Worm (Caenorhabditis elegans) whole organism, late embryonic: Measurements from ENCODE around the gene dhs-25.

Source experiments
- C08G9.2 ChIP-seq: sonication (generic microtip); optimal IDR thresholded peaks from 2 replicates; lab custom pipeline; 2016; ENCODE audit warnings: mild to moderate bottlenecking, missing genetic modification characterization, moderate library complexity, missing compliant biosample characterization
- F13H6.1 ChIP-seq: sonication (generic microtip); optimal IDR thresholded peaks from 2 replicates; lab custom pipeline; 2016; ENCODE audit warnings: missing genetic modification characterization, missing compliant biosample characterization
- K09A11.1 ChIP-seq: sonication (generic microtip); optimal IDR thresholded peaks from 2 replicates; lab custom pipeline; 2017; ENCODE audit warnings: antibody characterized with exemption, mild to moderate bottlenecking, missing genetic modification characterization, missing compliant biosample characterization; ENCODE audit not compliant: insufficient read depth
- Y22D7AL.16 ChIP-seq: sonication (generic microtip); optimal IDR thresholded peaks from 2 replicates; lab custom pipeline; 2016; ENCODE audit warnings: missing genetic modification characterization, missing compliant biosample characterization
- ahr-1 ChIP-seq: sonication (generic microtip); optimal IDR thresholded peaks from 2 replicates; lab custom pipeline; 2016; ENCODE audit warnings: missing genetic modification characterization, missing compliant biosample characterization
- ceh-18 ChIP-seq: sonication (generic microtip); optimal IDR thresholded peaks from 2 replicates; lab custom pipeline; 2016; ENCODE audit warnings: missing genetic modification characterization, missing compliant biosample characterization
- ceh-19 ChIP-seq: fragments of 200-800 bp; sonication (Bioruptor generic); optimal IDR thresholded peaks from 2 replicates; lab custom pipeline; 2018; ENCODE audit warnings: mild to moderate bottlenecking, missing genetic modification characterization, missing compliant biosample characterization
- ceh-2 ChIP-seq: sonication (generic microtip); optimal IDR thresholded peaks from 2 replicates; lab custom pipeline; 2016; ENCODE audit warnings: missing genotype, missing genetic modification characterization, missing compliant biosample characterization
- ceh-24 ChIP-seq: sonication (generic microtip); optimal IDR thresholded peaks from 2 replicates; lab custom pipeline; 2016; ENCODE audit warnings: mild to moderate bottlenecking, missing genetic modification characterization, missing compliant biosample characterization
- ceh-30 ChIP-seq: fragments of 150-350 bp; optimal IDR thresholded peaks from 2 replicates; lab custom pipeline; 2014; ENCODE audit warnings: missing biosample characterization, missing genetic modification characterization
- ceh-31 ChIP-seq: sonication (generic microtip); optimal IDR thresholded peaks from 2 replicates; lab custom pipeline; 2016; ENCODE audit warnings: missing genetic modification characterization, missing compliant biosample characterization
- ceh-34 ChIP-seq: sonication (generic microtip); optimal IDR thresholded peaks from 2 replicates; lab custom pipeline; 2016; ENCODE audit warnings: mild to moderate bottlenecking, missing genetic modification characterization, missing compliant biosample characterization
- ceh-48 ChIP-seq: sonication (generic microtip); optimal IDR thresholded peaks from 2 replicates; lab custom pipeline; 2016; ENCODE audit warnings: missing genetic modification characterization, inconsistent platforms, missing compliant biosample characterization
- ceh-6 ChIP-seq: fragments of 200-800 bp; sonication (Bioruptor generic); optimal IDR thresholded peaks from 2 replicates; lab custom pipeline; 2018; ENCODE audit warnings: mild to moderate bottlenecking, missing genetic modification characterization, missing compliant biosample characterization
- che-1 ChIP-seq: sonication (generic microtip); optimal IDR thresholded peaks from 2 replicates; lab custom pipeline; 2016; ENCODE audit warnings: mild to moderate bottlenecking, missing genetic modification characterization, missing compliant biosample characterization
- dmd-4 ChIP-seq: sonication (generic microtip); optimal IDR thresholded peaks from 2 replicates; lab custom pipeline; 2016; ENCODE audit warnings: borderline replicate concordance, missing genetic modification characterization, missing compliant biosample characterization
- elt-2 ChIP-seq: sonication (generic microtip); optimal IDR thresholded peaks from 2 replicates; lab custom pipeline; 2016; ENCODE audit warnings: missing genetic modification reagents, missing genetic modification characterization, missing compliant biosample characterization
- fax-1 ChIP-seq: sonication (generic microtip); optimal IDR thresholded peaks from 2 replicates; lab custom pipeline; 2016; ENCODE audit warnings: missing genotype, missing genetic modification characterization, missing compliant biosample characterization
- gmeb-2 ChIP-seq: sonication (generic microtip); optimal IDR thresholded peaks from 2 replicates; lab custom pipeline; 2016; ENCODE audit warnings: missing genetic modification characterization, inconsistent platforms, missing compliant biosample characterization
- hlh-15 ChIP-seq: sonication (generic microtip); optimal IDR thresholded peaks from 2 replicates; lab custom pipeline; 2016; ENCODE audit warnings: missing genetic modification characterization, missing compliant biosample characterization
- hlh-30 ChIP-seq: sonication (generic microtip); optimal IDR thresholded peaks from 2 replicates; lab custom pipeline; 2017; ENCODE audit warnings: antibody characterized with exemption, missing genetic modification characterization, missing compliant biosample characterization; ENCODE audit not compliant: insufficient read depth
- hlh-8 ChIP-seq: sonication (generic microtip); optimal IDR thresholded peaks from 2 replicates; lab custom pipeline; 2016; ENCODE audit warnings: missing genotype, missing genetic modification characterization, missing compliant biosample characterization
- lim-6 ChIP-seq: sonication (generic microtip); optimal IDR thresholded peaks from 2 replicates; lab custom pipeline; 2016; ENCODE audit warnings: missing genetic modification characterization, missing compliant biosample characterization
- lin-11 ChIP-seq: fragments of 200-800 bp; sonication (Bioruptor generic); optimal IDR thresholded peaks from 2 replicates; lab custom pipeline; 2018; ENCODE audit warnings: mild to moderate bottlenecking, missing genetic modification characterization, missing compliant biosample characterization
- nhr-232 ChIP-seq: sonication (generic microtip); optimal IDR thresholded peaks from 2 replicates; lab custom pipeline; 2016; ENCODE audit warnings: missing genetic modification characterization, missing compliant biosample characterization
- npax-4 ChIP-seq: sonication (generic microtip); optimal IDR thresholded peaks from 2 replicates; lab custom pipeline; 2016; ENCODE audit warnings: missing genetic modification characterization, missing compliant biosample characterization
- pag-3 ChIP-seq: sonication (generic microtip); optimal IDR thresholded peaks from 2 replicates; lab custom pipeline; 2016; ENCODE audit warnings: missing compliant biosample characterization, missing genetic modification characterization, borderline replicate concordance
- pat-9 ChIP-seq: fragments of 200-800 bp; sonication (Bioruptor generic); optimal IDR thresholded peaks from 2 replicates; lab custom pipeline; 2018; ENCODE audit warnings: mild to moderate bottlenecking, missing genetic modification characterization, moderate library complexity, missing compliant biosample characterization
- pax-1 ChIP-seq: fragments of 150-350 bp; optimal IDR thresholded peaks from 2 replicates; lab custom pipeline; 2014; ENCODE audit warnings: missing biosample characterization, missing genetic modification characterization
- pqm-1 ChIP-seq: sonication (generic microtip); optimal IDR thresholded peaks from 2 replicates; lab custom pipeline; 2016; ENCODE audit warnings: missing genetic modification characterization, missing compliant biosample characterization
- ref-2 ChIP-seq: sonication (generic microtip); optimal IDR thresholded peaks from 2 replicates; lab custom pipeline; 2016; ENCODE audit warnings: missing genetic modification characterization, missing compliant biosample characterization
- sdc-2 ChIP-seq: sonication (generic microtip); optimal IDR thresholded peaks from 2 replicates; lab custom pipeline; 2016; ENCODE audit warnings: missing genotype, missing genetic modification characterization, missing compliant biosample characterization
- tbx-2 ChIP-seq: sonication (generic microtip); optimal IDR thresholded peaks from 2 replicates; lab custom pipeline; 2016; ENCODE audit warnings: missing genetic modification characterization, missing compliant biosample characterization
- tbx-7 ChIP-seq: sonication (generic microtip); optimal IDR thresholded peaks from 2 replicates; lab custom pipeline; 2016; ENCODE audit warnings: missing genotype, missing genetic modification characterization, missing compliant biosample characterization
- unc-3 ChIP-seq, 2 experiments: fragments of 200-800 bp in 1 of 2; sonication (Bioruptor generic) in 1 of 2; sonication (generic microtip) in 1 of 2; conservative IDR thresholded peaks in 1 of 2; optimal IDR thresholded peaks in 1 of 2; 2 replicates each; pipeline versions ENCODE4 v1.3.6 to Lab custom; 2016 to 2022; ENCODE audit warnings: missing compliant biosample characterization in 2 of 2, missing genetic modification characterization in 2 of 2, missing genetic modification reagents in 1 of 2
- unc-42 ChIP-seq: sonication (generic microtip); optimal IDR thresholded peaks from 2 replicates; lab custom pipeline; 2016; ENCODE audit warnings: missing genotype, missing genetic modification characterization, missing compliant biosample characterization
- unc-55 ChIP-seq: sonication (generic microtip); optimal IDR thresholded peaks from 2 replicates; lab custom pipeline; 2017; ENCODE audit warnings: missing biosample characterization, missing genetic modification reagents, missing genetic modification characterization
- unc-86 ChIP-seq: sonication (generic microtip); optimal IDR thresholded peaks from 2 replicates; lab custom pipeline; 2016; ENCODE audit warnings: missing genetic modification characterization, missing compliant biosample characterization

The dhs-25 gene

DNA sequence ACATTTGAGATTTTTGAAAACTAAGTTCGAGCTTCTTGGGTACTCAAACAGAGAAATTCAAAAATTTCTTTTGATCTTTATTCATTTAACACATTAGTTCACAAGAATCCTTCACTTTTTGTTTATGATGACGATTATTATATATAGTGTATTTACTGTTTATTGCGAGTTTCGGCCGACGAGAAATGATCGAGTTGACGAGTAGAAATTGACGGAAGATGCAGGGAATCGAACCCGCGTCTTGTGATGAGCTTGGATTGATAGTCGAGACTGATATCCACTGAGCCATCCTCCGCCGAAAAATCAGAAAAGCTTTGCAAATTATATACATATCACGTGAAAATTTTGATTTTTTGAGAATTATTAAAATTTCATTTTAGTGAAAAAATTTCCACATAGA, 12.5 kb upstream of the dhs-25 start:
- TF ChIP-seq K09A11.1 (tag; lab: Kevin White, UChicago) = no peak

- TF ChIP-seq sdc-2 (peak; percentile 4), hlh-8 (no peak)
- TF ChIP-seq, all 69 proteins: peak for 1
These were observed 10.3 kb upstream of the dhs-25 start for ce11 chrX:1476005-1476404.

DNA sequence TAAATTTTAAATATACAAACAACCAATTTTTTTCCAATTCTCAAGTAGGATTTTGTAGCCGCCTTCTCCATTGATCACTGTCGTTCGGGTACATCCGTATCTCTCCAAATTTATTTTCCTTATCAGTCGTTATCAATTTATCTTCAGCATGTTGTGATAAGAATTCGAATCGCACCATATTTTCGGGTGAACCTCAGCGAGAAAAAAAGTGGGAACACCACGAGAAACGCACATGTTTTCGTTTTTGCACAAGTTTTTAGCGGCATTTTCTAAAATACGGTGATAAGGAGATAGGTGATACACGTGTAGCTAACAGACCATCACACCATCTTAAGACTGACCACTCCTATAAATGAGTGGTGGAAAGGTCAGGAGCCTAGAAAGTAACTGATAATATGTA, 8.4 kb upstream of the dhs-25 start:
- peak; percentile 98 for TF ChIP-seq elt-2 (tag; lab: Kevin White, UChicago)
- TF ChIP-seq ceh-48 = no peak
- no peak for TF ChIP-seq ceh-34 (tag; lab: Kevin White, UChicago)

DNA sequence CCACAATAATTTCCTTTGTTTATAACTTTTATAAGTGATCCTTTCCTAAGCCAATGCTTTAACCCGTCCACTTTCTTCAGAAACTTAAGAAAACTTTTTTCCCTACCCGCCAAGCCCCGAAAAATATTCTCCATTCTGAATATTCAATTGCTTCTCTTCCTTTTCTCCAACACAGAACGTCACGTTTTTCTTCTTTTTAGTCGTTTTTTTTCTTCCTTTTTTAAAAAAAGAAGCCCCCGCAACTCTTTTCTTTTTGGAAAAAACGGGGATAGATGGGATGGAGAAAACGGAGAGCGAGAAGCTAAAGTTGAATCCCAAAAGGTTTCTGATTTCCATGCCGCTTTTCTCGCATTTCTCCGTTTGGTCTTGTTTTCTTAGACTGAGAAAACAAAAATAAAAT, 7.8 kb upstream of the dhs-25 start:
- TF ChIP-seq ceh-24 (tag; lab: Kevin White, UChicago) = no peak
- no peak for TF ChIP-seq gmeb-2 (tag; lab: Kevin White, UChicago)
- TF ChIP-seq K09A11.1 (tag; lab: Kevin White, UChicago) = no peak
- TF ChIP-seq unc-42 (tag; lab: Kevin White, UChicago) = peak; percentile 18

DNA sequence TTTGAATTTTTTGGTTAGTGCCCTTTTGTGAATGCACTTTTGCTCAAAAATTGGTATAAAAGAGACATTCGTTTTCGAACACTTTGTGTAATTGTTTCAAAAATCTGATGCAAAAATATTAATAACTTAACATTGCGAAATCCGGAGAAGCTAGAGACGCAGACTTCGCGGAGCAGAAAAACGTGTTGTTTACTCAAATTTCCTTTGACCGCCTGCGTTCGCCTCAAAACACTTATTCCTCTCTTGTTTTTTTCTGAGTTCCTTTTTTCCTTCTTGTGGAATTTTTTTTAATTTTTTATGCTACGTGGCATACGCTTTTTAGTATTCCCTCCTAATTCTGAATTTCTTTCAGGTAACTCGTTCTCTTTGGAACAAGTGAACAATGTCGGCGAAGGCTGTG, 7.1 kb upstream of the dhs-25 start, which contains the start of gene acly-1:
acly-1 (plus strand) TSS at position 353 of the 400 bp plus-strand sequence.
- TF ChIP-seq unc-55 = no peak
- no peak for TF ChIP-seq hlh-30 (tag; lab: Kevin White, UChicago)
- no peak for TF ChIP-seq npax-4
- no peak for TF ChIP-seq pag-3

- no peak for TF ChIP-seq ceh-31 (tag; lab: Kevin White, UChicago)
- TF ChIP-seq fax-1 (tag; lab: Kevin White, UChicago) = no peak
- TF ChIP-seq Y22D7AL.16 (tag; lab: Kevin White, UChicago) = no peak
- TF ChIP-seq unc-55 = no peak
- TF ChIP-seq F13H6.1 = no peak
- no peak for TF ChIP-seq ceh-34 (tag; lab: Kevin White, UChicago)
- no peak for TF ChIP-seq ref-2 (tag; lab: Kevin White, UChicago)
- no peak for TF ChIP-seq ceh-24 (tag; lab: Kevin White, UChicago)
- no peak for TF ChIP-seq gmeb-2 (tag; lab: Kevin White, UChicago)
- TF ChIP-seq pax-1 (tag; lab: Kevin White, UChicago) = no peak
- TF ChIP-seq ceh-48 = no peak
- no peak for TF ChIP-seq pat-9 (tag; lab: Kevin White, UChicago)
- no peak for TF ChIP-seq ceh-2
- TF ChIP-seq ceh-19 (GFP tag; lab: Kevin White, UChicago) = no peak
These were observed 6.7 kb upstream of the dhs-25 start for ce11 chrX:1479637-1480036.

DNA sequence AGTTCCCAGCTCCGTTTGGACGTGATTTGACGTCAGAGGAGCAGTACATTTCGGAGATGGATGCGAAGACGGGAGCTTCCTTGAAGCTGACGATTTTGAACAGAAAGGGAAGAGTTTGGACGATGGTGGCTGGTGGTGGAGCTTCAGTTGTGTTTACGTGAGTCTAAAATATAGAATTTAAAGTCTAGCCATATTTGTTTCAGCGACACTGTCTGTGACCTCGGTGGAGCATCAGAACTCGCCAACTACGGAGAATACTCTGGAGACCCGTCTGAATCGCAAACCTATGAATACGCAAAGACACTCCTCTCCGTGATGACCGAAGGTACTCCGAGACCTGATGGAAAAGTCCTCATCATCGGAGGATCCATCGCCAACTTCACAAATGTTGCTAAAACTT, 5.8 kb upstream of the dhs-25 start:
- no peak for TF ChIP-seq ceh-30 (tag; lab: Kevin White, UChicago)
- no peak for TF ChIP-seq unc-3 (GFP tag; conservative IDR thresholded peaks at IDR 0.05; lab: Robert Waterston, UW)
- no peak for TF ChIP-seq unc-3 (tag; optimal IDR thresholded peaks at IDR 0.05; lab: Kevin White, UChicago)
- TF ChIP-seq lim-6 (tag; lab: Kevin White, UChicago) = no peak
- no peak for TF ChIP-seq hlh-15 (tag; lab: Kevin White, UChicago)
- no peak for TF ChIP-seq unc-55
- TF ChIP-seq C08G9.2 (tag; lab: Kevin White, UChicago) = no peak
- no peak for TF ChIP-seq pqm-1
- TF ChIP-seq, all 69 proteins: peak for 0

- TF ChIP-seq lin-11 (tag; lab: Kevin White, UChicago) (no peak), ahr-1 (tag; lab: Kevin White, UChicago) (no peak), nhr-232 (tag; lab: Kevin White, UChicago) (no peak), ceh-18 (tag; lab: Kevin White, UChicago) (no peak), elt-2 (tag; lab: Kevin White, UChicago) (no peak), F13H6.1 (no peak), unc-55 (no peak), dmd-4 (tag; lab: Kevin White, UChicago) (no peak), unc-86 (no peak), ceh-2 (no peak), ceh-6 (GFP tag; lab: Kevin White, UChicago) (no peak), tbx-2 (no peak), tbx-7 (tag; lab: Kevin White, UChicago) (no peak), che-1 (tag; lab: Kevin White, UChicago) (no peak), hlh-30 (tag; lab: Kevin White, UChicago) (no peak), sdc-2 (no peak)
These were observed 3.1 kb upstream of the dhs-25 start for ce11 chrX:1483229-1483628.
